Fruit fly (Drosophila melanogaster) ovary, adult (tissue): ENCODE results near the gene Rph.

Experiments used
- CG17801 ChIP-seq: fragments of 200-800 bp; optimal IDR thresholded peaks from 2 replicates; lab custom pipeline; 2019; ENCODE audit warnings: missing biosample characterization, mild to moderate bottlenecking, missing genetic modification characterization, moderate library complexity; ENCODE audit not compliant: partially characterized antibody

Rph gene

DNA sequence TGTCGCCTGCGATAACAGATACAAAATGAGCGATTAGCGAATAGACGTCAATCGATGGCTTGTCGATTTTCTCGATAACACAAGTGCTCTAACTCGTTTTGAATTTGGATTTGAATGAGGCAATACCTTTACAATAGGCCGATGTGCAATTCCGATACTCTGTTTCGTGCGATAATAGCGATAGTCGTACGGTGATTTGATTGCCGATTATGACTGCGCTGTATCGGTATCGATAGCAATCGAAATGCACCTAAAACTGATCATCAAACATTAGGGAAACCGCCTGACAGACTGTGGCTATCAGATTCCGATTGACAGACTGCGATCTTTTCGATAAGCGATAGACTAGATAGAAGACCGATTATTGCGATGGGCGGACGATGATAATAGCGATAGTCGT, 5.7 kb downstream of the Rph start:
- no peak for TF ChIP-seq CG17801

DNA sequence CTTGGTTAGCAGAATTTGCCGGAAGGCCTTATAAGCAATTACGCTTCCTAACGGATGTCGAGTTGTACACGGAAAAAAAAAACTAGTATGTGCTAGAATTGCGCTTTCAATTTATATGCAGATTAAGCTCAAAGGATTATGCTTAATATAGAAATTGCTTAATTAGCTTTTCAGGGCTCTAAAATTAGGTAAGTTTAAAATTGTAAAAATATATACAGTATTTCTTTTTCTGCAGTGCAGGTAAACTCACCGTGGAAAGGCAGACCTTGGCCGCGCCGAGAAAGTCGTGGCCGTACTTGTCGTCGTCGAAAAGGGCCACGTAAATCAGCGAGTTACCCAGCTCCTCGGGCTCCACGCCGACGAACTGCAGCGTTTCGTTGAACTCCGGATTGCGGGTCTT, 6.8 kb downstream of the Rph start:
- no peak for TF ChIP-seq CG17801

DNA sequence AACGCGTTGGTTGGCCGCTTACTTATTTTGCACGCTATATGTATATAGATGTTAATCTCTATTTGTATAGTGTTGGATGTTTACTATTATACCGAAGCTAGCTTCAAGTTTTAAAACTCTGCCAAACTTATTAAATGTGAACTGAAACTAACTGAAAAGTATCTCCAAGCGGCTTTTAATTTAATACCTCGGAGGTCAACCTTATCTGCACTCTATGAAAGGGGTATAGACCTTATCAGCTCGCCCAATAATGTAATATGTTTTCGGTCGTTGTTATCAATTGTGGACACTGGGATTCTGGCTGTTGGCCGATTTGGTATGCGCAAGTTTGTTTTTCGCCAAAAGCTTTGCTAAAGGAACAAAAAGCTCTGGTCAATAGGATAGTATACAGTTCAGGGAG, 8.8 kb downstream of the Rph start:
- TF ChIP-seq CG17801: no peak

DNA sequence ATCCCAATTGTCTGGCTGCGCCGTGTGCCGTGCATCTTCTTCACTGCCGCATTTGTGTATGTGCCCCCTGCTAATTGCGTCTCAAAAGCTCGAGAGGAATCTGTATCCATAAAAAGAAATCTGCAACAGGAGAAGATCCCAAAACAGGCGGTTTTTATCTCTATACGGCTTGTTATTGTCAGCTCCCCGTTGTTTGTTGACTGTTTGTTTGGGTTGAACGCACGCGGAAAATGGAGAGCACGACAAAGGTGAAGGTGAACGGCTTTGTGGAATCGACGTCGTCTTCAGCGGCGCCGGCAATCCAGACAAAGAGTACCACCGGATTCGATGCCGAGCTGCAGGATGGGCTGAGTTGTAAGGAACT, 11.9 kb downstream of the Rph start:
- no peak for TF ChIP-seq CG17801

DNA sequence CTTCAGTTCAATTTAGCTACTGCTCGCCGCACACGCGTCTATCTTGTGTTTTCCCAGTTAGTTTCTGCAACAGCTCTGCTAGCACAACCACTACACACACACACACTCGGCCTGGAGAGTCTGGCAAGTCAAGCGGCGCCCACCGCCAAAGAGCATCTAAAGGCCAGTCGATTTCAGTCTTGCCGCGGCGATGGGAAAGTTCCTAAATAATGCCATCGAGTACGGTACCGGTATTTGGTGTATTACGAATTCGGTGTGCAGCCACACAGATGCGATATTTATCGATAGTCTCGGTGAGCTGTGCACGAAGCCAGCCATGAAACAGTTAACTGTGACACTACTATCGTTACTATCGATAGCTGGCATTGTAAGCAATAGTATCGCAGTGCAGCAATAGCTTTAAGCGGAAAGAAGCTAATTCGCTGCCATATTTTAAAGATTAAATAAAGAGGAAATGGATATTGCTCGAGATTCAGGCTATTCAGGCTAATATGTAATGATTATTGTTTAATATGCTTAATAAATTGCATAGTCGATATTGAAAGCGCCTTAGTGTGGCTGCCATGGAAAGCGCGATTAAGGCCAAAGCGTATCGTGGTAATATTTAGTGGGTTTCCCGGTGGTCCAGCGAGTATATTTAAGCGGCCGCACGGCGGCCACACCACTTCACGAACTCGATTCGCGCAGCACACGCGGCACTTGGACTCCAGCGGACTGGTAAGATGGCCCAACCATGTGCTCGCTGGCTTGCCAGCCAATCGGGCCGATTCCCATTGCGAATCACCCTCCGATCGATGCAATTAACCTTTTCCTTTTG, 12.5 kb downstream of the Rph start, which contains the start of gene stx:
stx (minus strand) TSS at position 171 of the 817 bp plus-strand sequence.
- TF ChIP-seq CG17801: peak; percentile 19

DNA sequence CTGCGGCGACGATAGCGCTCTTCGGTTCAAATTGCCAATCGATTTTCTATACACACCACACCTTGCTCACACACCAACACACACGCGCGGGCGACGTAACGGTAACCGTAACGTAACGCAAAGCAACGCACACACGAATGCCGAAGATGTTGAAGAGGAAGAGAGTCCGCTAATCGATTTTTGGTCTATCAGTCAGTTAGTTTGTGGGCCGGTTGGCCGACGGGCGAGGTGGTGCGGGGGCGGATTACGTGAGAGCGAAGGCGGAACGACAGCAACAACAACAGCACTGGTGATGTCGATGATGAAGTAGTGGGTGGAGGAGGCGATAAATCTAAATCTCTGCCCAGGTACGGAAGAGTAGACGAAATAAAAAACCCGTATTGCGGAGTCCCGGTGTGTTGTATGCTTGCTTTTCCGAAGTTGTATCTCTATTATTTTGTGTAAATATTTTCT, 13.1 kb downstream of the Rph start, which contains the start of gene ras:
ras (plus strand) TSS at position 188 of the 453 bp plus-strand sequence.
- no peak for TF ChIP-seq CG17801

DNA sequence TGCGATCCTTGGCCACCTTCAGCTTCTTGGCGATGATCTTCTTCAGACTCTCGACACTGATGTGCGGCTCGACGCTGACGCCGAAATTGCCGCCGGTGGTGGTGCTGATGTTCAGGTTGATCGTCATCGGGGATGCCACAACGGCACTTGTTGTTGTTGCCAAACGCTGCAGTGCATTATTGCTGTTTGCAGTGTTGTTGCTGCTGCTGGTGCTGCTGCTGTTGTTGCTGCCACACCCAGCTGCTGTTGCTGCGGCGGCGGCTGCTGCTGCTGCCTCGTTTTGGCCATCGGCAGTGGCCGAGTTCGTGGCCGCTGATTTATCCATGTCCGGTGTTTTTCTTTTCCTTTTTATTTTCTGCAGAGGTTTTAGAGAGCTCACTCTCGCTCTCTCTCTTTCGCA, 13.6 kb downstream of the Rph start:
- no peak for TF ChIP-seq CG17801

DNA sequence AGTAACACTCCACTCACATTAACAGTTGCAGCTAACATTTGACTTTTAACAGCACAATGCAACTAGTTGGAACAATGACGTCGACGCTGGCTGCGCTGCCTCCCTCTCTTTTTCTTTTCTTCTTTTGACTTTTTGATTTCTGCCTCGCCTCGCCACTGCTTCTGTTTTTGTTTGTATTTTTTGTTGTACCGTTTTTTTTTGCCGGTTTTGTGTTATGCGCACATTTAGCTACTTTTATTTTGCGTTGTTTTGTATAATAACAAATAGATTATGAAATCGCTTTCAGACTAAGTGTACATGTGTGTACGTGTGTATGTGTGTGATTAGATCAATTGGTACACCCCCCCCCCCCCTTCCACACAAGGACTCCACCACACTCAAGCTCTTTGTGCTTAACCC, 14.9 kb downstream of the Rph start:
- peak; percentile 16 for TF ChIP-seq CG17801

DNA sequence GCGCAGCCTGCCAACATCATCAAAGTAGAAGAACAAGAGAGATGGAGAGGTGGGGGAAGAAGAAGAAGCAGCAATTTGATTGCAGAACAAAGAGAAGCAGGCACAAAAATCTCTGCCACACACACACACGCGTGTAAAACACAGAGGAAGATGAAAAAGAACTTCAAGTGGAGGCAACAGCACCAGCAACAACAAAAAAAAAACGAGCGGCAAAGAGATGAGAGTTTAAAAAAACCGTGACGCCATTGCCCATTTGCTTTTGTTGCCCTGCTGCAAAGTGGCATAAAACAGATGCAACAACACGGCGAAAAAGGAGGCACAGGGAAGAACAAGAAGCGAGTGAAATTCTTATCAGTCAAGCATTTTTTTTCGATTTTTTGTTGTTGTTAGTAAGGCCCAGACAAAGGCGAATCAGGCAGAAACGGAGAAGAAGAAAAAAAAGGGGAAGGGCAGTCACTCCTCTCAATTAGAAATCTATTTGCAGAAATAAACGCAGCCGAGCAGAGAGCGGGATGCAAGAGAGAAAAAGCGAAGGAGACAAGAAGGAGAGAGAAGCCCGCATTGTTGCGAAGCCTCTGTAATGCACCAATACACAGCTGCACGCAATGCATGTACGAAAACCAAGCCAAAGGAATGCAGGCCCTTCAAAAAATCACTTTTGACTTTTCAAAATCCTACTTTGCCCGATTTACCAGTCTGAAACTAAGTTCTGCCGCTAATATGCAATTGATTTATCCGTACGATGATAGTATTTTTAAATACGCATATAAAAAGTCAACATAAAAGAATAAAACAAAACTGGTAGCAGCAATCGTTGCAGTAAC, 15.5 kb downstream of the Rph start:
- TF ChIP-seq CG17801: no peak

DNA sequence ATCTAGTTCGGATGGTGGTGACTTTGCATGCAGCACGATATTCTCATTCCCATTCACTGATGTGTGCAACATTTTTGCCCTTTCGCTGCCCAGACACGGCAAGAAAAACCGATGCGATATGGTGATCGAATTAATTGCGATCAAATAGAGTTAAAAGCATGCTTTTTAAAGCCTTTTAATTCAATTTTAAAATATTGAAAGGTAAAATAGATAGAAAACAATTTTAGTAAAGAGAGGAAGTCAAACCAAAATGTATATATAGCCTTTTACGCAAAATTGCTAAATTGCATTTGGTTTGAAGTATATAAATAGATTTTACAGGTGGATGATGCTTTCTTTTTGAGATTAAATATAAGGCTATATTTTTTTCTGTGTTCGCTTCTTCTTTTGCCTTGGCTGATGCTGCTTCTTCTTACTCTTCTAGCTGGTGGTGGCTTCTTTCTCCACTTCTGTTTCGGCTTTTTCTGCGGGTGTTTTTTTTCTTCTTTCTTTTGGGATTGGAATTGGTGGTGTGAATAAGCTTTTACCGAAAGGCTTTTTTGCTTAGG, 16.4 kb downstream of the Rph start:
- no peak for TF ChIP-seq CG17801

DNA sequence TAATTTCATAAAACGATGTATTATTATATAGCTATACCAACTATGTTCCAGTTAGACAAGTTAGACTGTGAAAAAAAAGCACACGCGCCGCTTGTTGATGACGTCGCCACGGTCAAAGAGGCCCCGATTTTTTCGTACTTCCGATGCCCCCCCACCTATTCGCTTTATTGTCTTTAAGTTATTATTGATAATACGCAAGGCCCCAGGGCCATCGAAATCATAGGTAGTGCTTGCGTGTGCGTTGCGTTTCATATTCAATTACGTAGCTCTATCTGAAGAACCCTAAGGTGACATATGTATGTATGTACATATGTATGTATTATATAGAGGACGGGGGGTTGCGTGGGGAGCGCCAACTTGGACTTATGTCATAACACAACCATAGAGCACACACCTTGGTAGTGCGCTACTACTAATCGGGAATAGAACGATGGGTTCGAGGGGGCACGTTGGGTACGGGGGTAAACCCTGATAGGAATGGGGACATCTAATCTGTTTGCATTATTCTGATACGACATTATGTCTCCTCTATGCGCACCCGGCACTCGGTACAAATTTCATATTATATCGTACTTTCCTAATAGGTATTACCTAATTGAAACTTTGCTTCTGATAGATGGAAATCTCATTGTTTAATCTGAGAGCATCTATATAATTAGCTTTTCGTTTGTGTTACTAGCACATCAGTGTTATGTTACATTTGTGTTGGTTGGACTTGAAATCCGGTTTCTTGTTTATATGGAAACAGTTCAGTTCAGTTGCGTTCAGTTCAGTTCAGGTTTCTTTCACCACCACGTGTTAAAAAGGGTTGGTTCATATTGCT, 17.6 kb downstream of the Rph start:
- no peak for TF ChIP-seq CG17801

DNA sequence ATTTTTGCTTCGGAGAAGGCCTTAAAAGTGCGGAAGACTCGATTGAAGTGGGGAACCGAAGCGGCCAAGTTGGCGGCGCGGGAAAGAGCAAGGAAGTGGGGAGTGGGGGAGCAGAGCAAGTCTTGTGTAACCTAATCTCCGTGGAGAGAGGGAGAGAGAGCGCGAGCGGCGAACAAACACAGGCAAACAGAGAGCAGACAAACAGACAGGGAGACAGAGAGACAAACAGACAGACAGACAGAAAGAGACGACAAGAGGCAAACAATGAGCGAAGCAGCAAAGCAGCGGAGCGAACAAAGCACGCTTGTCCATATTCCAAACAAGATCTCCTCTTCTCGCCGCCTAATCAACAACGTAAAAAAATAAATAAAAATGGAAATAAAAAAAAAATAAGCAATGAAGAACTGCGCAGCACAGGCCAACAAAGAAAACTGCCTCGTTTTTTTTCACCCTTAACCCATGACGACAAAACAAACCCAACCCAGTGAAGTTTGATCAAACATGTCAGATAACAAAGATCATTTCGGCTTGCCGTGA, 18.6 kb downstream of the Rph start:
- no peak for TF ChIP-seq CG17801

DNA sequence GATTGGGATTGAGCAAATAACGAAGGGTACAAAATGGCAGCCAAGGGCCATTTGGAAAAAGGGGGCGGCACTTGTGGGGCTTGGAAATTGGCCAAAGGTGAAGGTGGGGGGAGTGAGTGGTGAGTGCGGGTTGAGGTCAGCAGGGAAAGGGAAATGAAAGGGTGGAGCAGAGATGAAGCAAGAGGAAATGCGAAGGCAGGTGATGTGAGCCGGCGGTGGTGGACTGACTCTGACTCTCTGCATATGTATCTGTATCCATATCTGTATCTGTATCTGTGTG, 19.4 kb downstream of the Rph start:
- TF ChIP-seq CG17801: no peak

DNA sequence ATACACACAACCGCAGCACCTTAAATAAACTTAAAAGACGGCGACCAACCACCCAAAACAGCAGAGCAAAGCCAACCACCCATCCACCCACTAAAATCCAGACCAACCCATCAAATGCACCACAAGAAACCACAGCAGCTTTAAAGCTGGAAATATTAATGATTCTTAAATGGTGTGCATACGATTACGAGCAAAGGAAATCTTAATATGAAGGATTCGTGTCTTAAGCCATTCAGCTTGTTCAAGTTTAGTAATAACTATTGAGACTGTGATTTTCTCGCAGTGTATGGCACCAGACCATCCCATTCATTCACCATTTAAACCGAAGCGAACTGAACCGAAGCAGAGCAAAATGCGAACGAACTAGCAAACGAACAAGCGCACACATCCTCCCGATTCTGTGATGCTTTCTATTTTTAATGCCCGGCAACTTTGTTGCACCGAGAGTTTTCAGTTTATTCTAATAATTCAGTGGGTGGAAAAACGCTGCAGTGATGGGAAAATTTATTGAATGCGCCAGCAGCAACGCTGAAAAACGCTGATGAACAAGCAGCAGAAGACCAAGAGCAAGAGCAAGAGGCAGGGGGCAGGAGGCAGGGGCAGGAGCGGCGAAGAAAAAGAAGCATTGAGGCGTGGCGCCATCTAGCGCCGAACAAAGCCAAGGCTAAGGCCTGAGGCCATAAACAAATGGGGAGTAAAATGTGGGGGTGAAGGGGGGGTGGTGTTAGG, 19.9 kb downstream of the Rph start:
- TF ChIP-seq CG17801: no peak

DNA sequence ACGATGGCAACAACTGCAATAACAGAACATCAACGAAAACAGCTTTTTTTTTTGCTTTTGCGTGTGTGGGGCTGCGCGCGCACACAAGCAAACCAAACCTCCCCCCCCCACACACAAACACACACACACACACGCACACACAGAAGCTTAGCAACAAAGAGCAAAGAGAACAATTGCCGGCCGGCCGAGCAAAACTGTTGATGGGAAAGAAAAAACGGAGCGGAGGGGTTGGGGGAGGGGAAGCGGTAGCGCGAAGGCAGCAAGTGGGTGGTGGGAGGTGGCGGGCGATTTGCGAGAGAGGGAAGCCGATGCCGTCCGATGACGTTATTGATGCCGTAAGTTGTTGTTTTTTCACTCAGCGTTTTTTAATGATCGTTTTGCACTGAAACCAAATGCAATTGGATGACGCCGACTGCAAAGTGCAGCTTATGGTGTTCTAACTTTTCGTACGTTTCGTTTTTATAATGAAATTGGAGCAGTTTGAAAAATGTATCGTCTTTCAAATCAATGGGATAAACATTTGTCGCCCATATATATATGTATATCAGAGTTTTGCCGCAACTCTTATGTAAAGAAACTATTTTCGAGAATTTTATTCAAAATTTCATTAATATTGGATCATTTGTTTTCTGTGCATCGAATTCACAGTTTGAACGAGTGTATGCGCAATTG, 21.6 kb downstream of the Rph start:
- no peak for TF ChIP-seq CG17801
